Worm (Caenorhabditis elegans): ENCODE data around the gene B0336.12.

DNA sequence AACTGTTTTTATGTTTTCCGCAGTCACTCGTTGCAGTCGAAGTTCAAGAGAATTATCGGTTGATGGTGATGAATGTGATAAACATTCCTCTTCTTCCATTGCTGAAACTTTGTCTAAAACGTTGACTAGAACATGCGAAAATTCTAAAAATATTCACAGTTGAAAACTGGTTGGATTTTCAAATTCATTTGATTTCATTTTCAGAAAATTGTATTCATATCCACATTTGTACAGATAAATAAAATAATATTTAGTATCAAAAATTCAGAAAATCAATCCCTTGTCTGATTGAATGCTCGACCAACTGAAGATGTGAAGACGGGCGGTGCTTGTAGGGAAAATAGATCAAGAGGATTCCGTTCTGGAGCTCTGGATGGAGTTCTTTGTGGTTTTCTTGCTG, 32.2 kb downstream of the B0336.12 start, which contains the start of gene F54E7.9:
- TF ChIP-seq ztf-29 (GFP tag; IDR thresholded peaks at IDR 0.05) (no peak), T22C8.4 (GFP tag; IDR thresholded peaks at IDR 0.05) (no peak), flt-1 (GFP tag; IDR thresholded peaks at IDR 0.05) (no peak)
